Fruit fly (Drosophila melanogaster) whole organism, prepupa: ENCODE measurements around the gene CG13295.

ENCODE experiments used
- Blimp-1 ChIP-seq: fragments of 200-800 bp; sonication (Bioruptor generic); optimal IDR thresholded peaks from 3 replicates; lab custom pipeline; 2017; ENCODE audit warnings: missing biosample characterization, missing genetic modification characterization, mild to moderate bottlenecking, moderate library complexity, missing genetic modification reagents
- CG10669 ChIP-seq: fragments of 200-800 bp; sonication (Bioruptor generic); optimal IDR thresholded peaks from 3 replicates; lab custom pipeline; 2018; ENCODE audit warnings: missing biosample characterization, mild to moderate bottlenecking, missing genetic modification characterization, moderate library complexity
- CG11294 ChIP-seq: fragments of 200-800 bp; sonication (Bioruptor generic); IDR thresholded peaks from 2 replicates; pipeline ENCODE4 v1.3.6; 2022; ENCODE audit warnings: missing biosample characterization, missing genetic modification characterization
- CG11762 ChIP-seq: fragments of 200-800 bp; sonication (Bioruptor generic); optimal IDR thresholded peaks from 3 replicates; lab custom pipeline; 2016; ENCODE audit warnings: missing biosample characterization, missing genetic modification characterization; ENCODE audit not compliant: insufficient read depth
- CG16779 ChIP-seq: fragments of 200-800 bp; sonication (Bioruptor generic); optimal IDR thresholded peaks from 3 replicates; lab custom pipeline; 2017; ENCODE audit warnings: missing biosample characterization, mild to moderate bottlenecking, missing genetic modification characterization
- CG31627 ChIP-seq: fragments of 200-800 bp; sonication (Bioruptor generic); optimal IDR thresholded peaks from 3 replicates; lab custom pipeline; 2016; ENCODE audit warnings: missing biosample characterization, missing genetic modification characterization
- CG34406 ChIP-seq: fragments of 200-800 bp; sonication (Bioruptor generic); optimal IDR thresholded peaks from 3 replicates; lab custom pipeline; 2016; ENCODE audit warnings: missing biosample characterization, missing genetic modification characterization
- CG3919 ChIP-seq: fragments of 200-800 bp; sonication (Bioruptor generic); optimal IDR thresholded peaks from 3 replicates; lab custom pipeline; 2016; ENCODE audit warnings: missing biosample characterization, missing genetic modification characterization
- CG4318 ChIP-seq: fragments of 200-800 bp; sonication (Bioruptor generic); optimal IDR thresholded peaks from 3 replicates; lab custom pipeline; 2017; ENCODE audit warnings: missing biosample characterization, mild to moderate bottlenecking, missing genetic modification characterization
- CG6163 ChIP-seq: fragments of 200-800 bp; sonication (Bioruptor generic); IDR thresholded peaks from 3 replicates; pipeline ENCODE4 v1.3.6; 2022; ENCODE audit warnings: missing biosample characterization, missing genetic modification characterization
- CG6276 ChIP-seq: fragments of 200-800 bp; sonication (Bioruptor generic); optimal IDR thresholded peaks from 2 replicates; lab custom pipeline; 2017; ENCODE audit warnings: missing biosample characterization, mild to moderate bottlenecking, missing genetic modification characterization
- CG6808 ChIP-seq: fragments of 200-800 bp; sonication (Bioruptor generic); optimal IDR thresholded peaks from 3 replicates; lab custom pipeline; 2017; ENCODE audit warnings: missing biosample characterization, missing genetic modification characterization, mild to moderate bottlenecking, moderate library complexity, missing genetic modification reagents
- CG6854 ChIP-seq: fragments of 200-800 bp; sonication (Bioruptor generic); optimal IDR thresholded peaks from 2 replicates; lab custom pipeline; 2017; ENCODE audit warnings: missing biosample characterization, mild to moderate bottlenecking, missing genetic modification characterization
- CG7368 ChIP-seq: fragments of 200-800 bp; sonication (Bioruptor generic); optimal IDR thresholded peaks from 3 replicates; lab custom pipeline; 2016; ENCODE audit warnings: missing biosample characterization, missing genetic modification characterization
- CG8319 ChIP-seq: fragments of 200-800 bp; sonication (Bioruptor generic); optimal IDR thresholded peaks from 3 replicates; lab custom pipeline; 2016; ENCODE audit warnings: missing biosample characterization, missing genetic modification characterization
- CG8632 ChIP-seq: fragments of 200-800 bp; sonication (Bioruptor generic); optimal IDR thresholded peaks from 3 replicates; lab custom pipeline; 2016; ENCODE audit warnings: missing biosample characterization, missing genetic modification characterization
- Eip78C ChIP-seq: fragments of 200-800 bp; sonication (Bioruptor generic); peaks from one replicate; lab custom pipeline; 2016; ENCODE audit warnings: missing biosample characterization, missing genetic modification characterization
- Eip93F ChIP-seq: fragments of 200-800 bp; sonication (Bioruptor generic); optimal IDR thresholded peaks from 2 replicates; lab custom pipeline; 2016; ENCODE audit warnings: missing biosample characterization, mild to moderate bottlenecking, missing genetic modification characterization
- Hr38 ChIP-seq: sonication (Bioruptor generic); optimal IDR thresholded peaks from 2 replicates; lab custom pipeline; 2016; ENCODE audit warnings: missing biosample characterization, missing genetic modification characterization
- Hr39 ChIP-seq: fragments of 200-800 bp; sonication (Bioruptor generic); optimal IDR thresholded peaks from 2 replicates; lab custom pipeline; 2016; ENCODE audit warnings: missing biosample characterization, missing genetic modification characterization
- Hr4 ChIP-seq: fragments of 200-800 bp; sonication (Bioruptor generic); optimal IDR thresholded peaks from 3 replicates; lab custom pipeline; 2016; ENCODE audit warnings: missing biosample characterization, missing genetic modification characterization
- Smox ChIP-seq: fragments of 200-800 bp; sonication (Bioruptor generic); optimal IDR thresholded peaks from 3 replicates; lab custom pipeline; 2016; ENCODE audit warnings: missing biosample characterization, missing genetic modification characterization
- Sox102F ChIP-seq: fragments of 200-800 bp; sonication (Bioruptor generic); optimal IDR thresholded peaks from 2 replicates; lab custom pipeline; 2016; ENCODE audit warnings: missing biosample characterization, mild to moderate bottlenecking, missing genetic modification characterization
- Sox14 ChIP-seq: fragments of 200-800 bp; sonication (Bioruptor generic); optimal IDR thresholded peaks from 3 replicates; lab custom pipeline; 2016; ENCODE audit warnings: missing biosample characterization, missing genetic modification characterization
- Sox15 ChIP-seq: fragments of 200-800 bp; sonication (Bioruptor generic); optimal IDR thresholded peaks from 3 replicates; lab custom pipeline; 2016; ENCODE audit warnings: missing biosample characterization, missing genetic modification characterization
- acj6 ChIP-seq: fragments of 200-800 bp; sonication (Bioruptor generic); optimal IDR thresholded peaks from 3 replicates; lab custom pipeline; 2016; ENCODE audit warnings: missing biosample characterization, missing genetic modification characterization
- cyc ChIP-seq: fragments of 200-800 bp; sonication (Bioruptor generic); optimal IDR thresholded peaks from 3 replicates; lab custom pipeline; 2016; ENCODE audit warnings: missing biosample characterization, missing genetic modification characterization
- dsx ChIP-seq: fragments of 200-800 bp; optimal IDR thresholded peaks from 3 replicates; lab custom pipeline; 2019; ENCODE audit warnings: missing biosample characterization, mild to moderate bottlenecking, missing genetic modification characterization, moderate library complexity; ENCODE audit not compliant: poor library complexity, severe bottlenecking
- net ChIP-seq: fragments of 200-800 bp; sonication (Bioruptor generic); optimal IDR thresholded peaks from 3 replicates; lab custom pipeline; 2016; ENCODE audit warnings: missing biosample characterization, missing genetic modification characterization
- pdm3 ChIP-seq: fragments of 200-800 bp; sonication (Bioruptor generic); optimal IDR thresholded peaks from 3 replicates; lab custom pipeline; 2016; ENCODE audit warnings: missing biosample characterization, missing genetic modification characterization
- spab ChIP-seq: fragments of 200-800 bp; sonication (Bioruptor generic); optimal IDR thresholded peaks from 2 replicates; lab custom pipeline; 2017; ENCODE audit warnings: missing biosample characterization, mild to moderate bottlenecking, missing genetic modification characterization, missing genetic modification reagents
- ss ChIP-seq, 2 experiments: fragments of 200-800 bp; sonication (Bioruptor generic); optimal IDR thresholded peaks; 2 replicates in 1 of 2; 3 replicates in 1 of 2; lab custom pipeline; 2017 to 2018; ENCODE audit warnings: mild to moderate bottlenecking in 2 of 2, missing biosample characterization in 2 of 2, missing genetic modification characterization in 2 of 2, moderate library complexity in 1 of 2
- svp ChIP-seq: fragments of 200-800 bp; sonication (Bioruptor generic); peaks from one replicate; lab custom pipeline; 2016; ENCODE audit warnings: missing biosample characterization, missing genetic modification characterization
- vri ChIP-seq: fragments of 200-800 bp; sonication (Bioruptor generic); optimal IDR thresholded peaks from 3 replicates; lab custom pipeline; 2016; ENCODE audit warnings: missing biosample characterization, mild to moderate bottlenecking, missing genetic modification characterization

CG13295 gene

dm6 chr3L:6071454-6072189, 3.4 kb downstream of the CG13295 start, which contains the start of gene CG6602 (continued):
- TF ChIP-seq Hr39 (GFP tag; lab: Kevin White, UChicago) (peak; percentile 65), CG6163 (GFP tag; lab: Robert Waterston, UW) (peak; percentile 70), dsx (no peak), CG8319 (peak; percentile 43), CG6854 (peak; percentile 21), CG31627 (GFP tag; lab: Kevin White, UChicago) (peak; percentile 55)

- TF ChIP-seq Sox15 (GFP tag; lab: Kevin White, UChicago) (no peak), CG31627 (GFP tag; lab: Kevin White, UChicago) (no peak), ss (GFP tag; optimal IDR thresholded peaks at IDR 0.05; lab: Kevin White, UChicago) (no peak), Eip93F (GFP tag; lab: Kevin White, UChicago) (no peak), CG7368 (GFP tag; lab: Kevin White, UChicago) (no peak), svp (GFP tag; lab: Kevin White, UChicago) (no peak), Sox14 (GFP tag; lab: Kevin White, UChicago) (no peak), Hr39 (GFP tag; lab: Kevin White, UChicago) (no peak), CG8632 (no peak), Smox (GFP tag; lab: Kevin White, UChicago) (no peak), cyc (GFP tag; lab: Kevin White, UChicago) (no peak)
These were observed 4.9 kb downstream of the CG13295 start for dm6 chr3L:6070119-6070518.

- TF ChIP-seq Sox102F (GFP tag; lab: Kevin White, UChicago) (no peak), CG6276 (no peak), Sox14 (GFP tag; lab: Kevin White, UChicago) (no peak), acj6 (GFP tag; lab: Kevin White, UChicago) (no peak), Eip78C (GFP tag; lab: Kevin White, UChicago) (no peak), svp (GFP tag; lab: Kevin White, UChicago) (no peak), CG11762 (GFP tag; lab: Kevin White, UChicago) (no peak), CG31627 (GFP tag; lab: Kevin White, UChicago) (no peak)
- TF ChIP-seq, all 60 proteins: peak for 0
These were observed 6.9 kb downstream of the CG13295 start for dm6 chr3L:6068178-6068577.

dm6 chr3L:6065881-6066389, 9.1 kb downstream of the CG13295 start, which contains the start of gene CG42269:
CG42269 (plus strand) TSS chr3L:6066296.
- peak; percentile 92 for TF ChIP-seq Blimp-1 (GFP tag; lab: Kevin White, UChicago)
- no peak for TF ChIP-seq CG34406 (GFP tag; lab: Kevin White, UChicago)
- no peak for TF ChIP-seq Hr38
- TF ChIP-seq vri (GFP tag; lab: Kevin White, UChicago) = no peak
- TF ChIP-seq CG4318 (GFP tag; lab: Kevin White, UChicago) = no peak
- no peak for TF ChIP-seq dsx
- no peak for TF ChIP-seq spab
- TF ChIP-seq CG7368 (GFP tag; lab: Kevin White, UChicago) = no peak
- no peak for TF ChIP-seq CG10669 (GFP tag; lab: Kevin White, UChicago)
- no peak for TF ChIP-seq Sox14 (GFP tag; lab: Kevin White, UChicago)
- TF ChIP-seq CG6808 (GFP tag; lab: Kevin White, UChicago) = no peak
- TF ChIP-seq Eip78C (GFP tag; lab: Kevin White, UChicago) = peak; percentile 63
- TF ChIP-seq CG11294 (GFP tag; lab: Robert Waterston, UW) = no peak
- no peak for TF ChIP-seq Hr4 (GFP tag; lab: Kevin White, UChicago)
- TF ChIP-seq CG6276 = no peak
- TF ChIP-seq CG6163 (GFP tag; lab: Robert Waterston, UW) = 0 out of 3 replicates have a peak, but pooled peaks have one; percentile 20
- no peak for TF ChIP-seq CG3919
- TF ChIP-seq CG6854 = peak; percentile 91
- TF ChIP-seq cyc (GFP tag; lab: Kevin White, UChicago) = no peak
- TF ChIP-seq CG16779 (tag; lab: Kevin White, UChicago) = no peak
- peak; percentile 3 for TF ChIP-seq net (GFP tag; lab: Kevin White, UChicago)
- TF ChIP-seq pdm3 (GFP tag; lab: Kevin White, UChicago) = no peak
- TF ChIP-seq, all 60 proteins: peak for 5
